Fruit fly (Drosophila melanogaster): ENCODE data around the gene Noc1.

- TF ChIP-seq Myc (optimal IDR thresholded peaks at IDR 0.05) (no peak), psq (optimal IDR thresholded peaks at IDR 0.05) (no peak), Sin3A (optimal IDR thresholded peaks at IDR 0.05) (no peak), ttk (optimal IDR thresholded peaks at IDR 0.05) (no peak), insv (optimal IDR thresholded peaks at IDR 0.05) (no peak), h (optimal IDR thresholded peaks at IDR 0.05) (no peak)
Observed at dm6 chr3L:11045009-11045408, 29.6 kb upstream of the Noc1 start.
